Worm (Caenorhabditis elegans) whole organism, L4 larva: Measurements from ENCODE around the gene fax-1.

Experiments used
- D1046.2 ChIP-seq: fragments of 200-800 bp; sonication (Bioruptor generic); IDR thresholded peaks from 2 replicates; pipeline ENCODE4 v1.3.6; 2022; ENCODE audit warnings: missing genetic modification characterization, missing compliant biosample characterization
- F10B5.3 ChIP-seq: sonication (generic microtip); optimal IDR thresholded peaks from 2 replicates; lab custom pipeline; 2016; ENCODE audit warnings: mild to moderate bottlenecking, missing genetic modification characterization, missing compliant biosample characterization
- T20F7.1 ChIP-seq: fragments of 200-800 bp; sonication (Bioruptor generic); optimal IDR thresholded peaks from 2 replicates; lab custom pipeline; 2018; ENCODE audit warnings: mild to moderate bottlenecking, missing genetic modification characterization, missing compliant biosample characterization
- ceh-28 ChIP-seq: fragments of 150-350 bp; optimal IDR thresholded peaks from 2 replicates; lab custom pipeline; 2014; ENCODE audit warnings: missing biosample characterization, missing genetic modification reagents, missing genetic modification characterization
- ceh-44 ChIP-seq: fragments of 200-800 bp; sonication (Bioruptor generic); IDR thresholded peaks from 2 replicates; pipeline ENCODE4 v1.3.6; 2022; ENCODE audit warnings: missing genetic modification reagents, missing genetic modification characterization, missing compliant biosample characterization
- ceh-62 ChIP-seq: sonication (generic microtip); optimal IDR thresholded peaks from 2 replicates; lab custom pipeline; 2017; ENCODE audit warnings: missing biosample characterization, missing genetic modification characterization
- daf-16 ChIP-seq, 3 experiments: sonication (generic microtip); optimal IDR thresholded peaks; 2 replicates each; lab custom pipeline; 2016 to 2017; ENCODE audit warnings: missing genetic modification characterization in 3 of 3, missing genetic modification reagents in 3 of 3, mild to moderate bottlenecking in 2 of 3, missing compliant biosample characterization in 2 of 3, missing biosample characterization in 1 of 3, moderate library complexity in 1 of 3
- daf-19 ChIP-seq: fragments of 200-800 bp; sonication (Bioruptor generic); conservative IDR thresholded peaks from 2 replicates; pipeline ENCODE4 v1.3.6; 2022; ENCODE audit warnings: missing genetic modification characterization, missing compliant biosample characterization
- dmd-6 ChIP-seq: fragments of 200-800 bp; sonication (Bioruptor generic); IDR thresholded peaks from 2 replicates; pipeline ENCODE4 v1.3.6; 2022; ENCODE audit warnings: missing genetic modification reagents, missing genetic modification characterization, missing compliant biosample characterization
- dmd-8 ChIP-seq: fragments of 200-800 bp; sonication (Bioruptor generic); IDR thresholded peaks from 2 replicates; pipeline ENCODE4 v1.3.6; 2022; ENCODE audit warnings: missing genetic modification characterization, missing compliant biosample characterization
- dmd-9 ChIP-seq: fragments of 200-800 bp; sonication (Bioruptor generic); IDR thresholded peaks from 2 replicates; pipeline ENCODE4 v1.3.6; 2022; ENCODE audit warnings: missing genetic modification reagents, missing genetic modification characterization, missing compliant biosample characterization
- fkh-10 ChIP-seq: fragments of 150-350 bp; optimal IDR thresholded peaks from 2 replicates; lab custom pipeline; 2014; ENCODE audit warnings: missing biosample characterization, missing genetic modification reagents, missing genetic modification characterization
- hlh-30 ChIP-seq: sonication (generic microtip); optimal IDR thresholded peaks from 2 replicates; lab custom pipeline; 2017; ENCODE audit warnings: antibody characterized with exemption, mild to moderate bottlenecking, missing genetic modification characterization, missing compliant biosample characterization; ENCODE audit not compliant: insufficient read depth
- jun-1 ChIP-seq: fragments of 150-350 bp; optimal IDR thresholded peaks from 2 replicates; lab custom pipeline; 2014; ENCODE audit warnings: missing biosample characterization, missing genetic modification reagents, missing genetic modification characterization
- lin-38 ChIP-seq: fragments of 200-800 bp; sonication (Bioruptor generic); IDR thresholded peaks from 2 replicates; pipeline ENCODE4 v1.3.6; 2022; ENCODE audit warnings: missing genetic modification reagents, missing genetic modification characterization, missing compliant biosample characterization
- nhr-10 ChIP-seq: fragments of 150-350 bp; optimal IDR thresholded peaks from 2 replicates; lab custom pipeline; 2014; ENCODE audit warnings: missing biosample characterization, missing genetic modification characterization
- nhr-11 ChIP-seq: fragments of 150-350 bp; optimal IDR thresholded peaks from 2 replicates; lab custom pipeline; 2014; ENCODE audit warnings: missing biosample characterization, missing genetic modification characterization
- nhr-28 ChIP-seq: fragments of 150-350 bp; optimal IDR thresholded peaks from 2 replicates; lab custom pipeline; 2014; ENCODE audit warnings: missing biosample characterization, missing genetic modification characterization
- nhr-41 ChIP-seq: fragments of 200-800 bp; sonication (Bioruptor generic); IDR thresholded peaks from 2 replicates; pipeline ENCODE4 v1.3.6; 2022; ENCODE audit warnings: missing genetic modification reagents, missing genetic modification characterization, missing compliant biosample characterization
- nhr-76 ChIP-seq: fragments of 150-350 bp; optimal IDR thresholded peaks from 2 replicates; lab custom pipeline; 2014; ENCODE audit warnings: missing biosample characterization, missing genetic modification characterization
- pha-4 ChIP-seq, 2 experiments: fragments of 150-350 bp in 1 of 2; fragments of 200-800 bp in 1 of 2; sonication (Bioruptor generic) in 1 of 2; IDR thresholded peaks in 1 of 2; optimal IDR thresholded peaks in 1 of 2; 2 replicates each; pipeline versions ENCODE4 v1.3.6 to Lab custom; 2014 to 2022; ENCODE audit warnings: missing genetic modification characterization in 2 of 2, missing genetic modification reagents in 2 of 2, missing biosample characterization in 1 of 2, missing compliant biosample characterization in 1 of 2
- php-3 ChIP-seq: fragments of 200-800 bp; sonication (Bioruptor generic); IDR thresholded peaks from 2 replicates; pipeline ENCODE4 v1.3.6; 2022; ENCODE audit warnings: missing genetic modification reagents, missing genetic modification characterization, missing compliant biosample characterization
- pqm-1 ChIP-seq: sonication (generic microtip); optimal IDR thresholded peaks from 2 replicates; lab custom pipeline; 2017; ENCODE audit warnings: missing biosample characterization, missing genetic modification characterization
- sdz-12 ChIP-seq: fragments of 200-800 bp; sonication (Bioruptor generic); optimal IDR thresholded peaks from 2 replicates; lab custom pipeline; 2018; ENCODE audit warnings: mild to moderate bottlenecking, missing genetic modification characterization, missing compliant biosample characterization
- set-16 ChIP-seq: fragments of 200-800 bp; sonication (Bioruptor generic); IDR thresholded peaks from 2 replicates; pipeline ENCODE4 v1.3.6; 2022; ENCODE audit warnings: missing genetic modification reagents, missing genetic modification characterization, missing compliant biosample characterization
- snpc-1.2 ChIP-seq: fragments of 200-800 bp; sonication (Bioruptor generic); IDR thresholded peaks from 2 replicates; pipeline ENCODE4 v1.3.6; 2022; ENCODE audit warnings: missing genetic modification reagents, missing genetic modification characterization, missing compliant biosample characterization
- snpc-4 ChIP-seq: fragments of 150-350 bp; optimal IDR thresholded peaks from 2 replicates; lab custom pipeline; 2014; ENCODE audit warnings: missing biosample characterization, missing genetic modification characterization
- tag-97 ChIP-seq: fragments of 200-800 bp; sonication (Bioruptor generic); IDR thresholded peaks from 2 replicates; pipeline ENCODE4 v1.3.6; 2022; ENCODE audit warnings: missing genetic modification characterization, missing compliant biosample characterization
- tra-1 ChIP-seq: fragments of 200-800 bp; sonication (Bioruptor generic); IDR thresholded peaks from 2 replicates; pipeline ENCODE4 v1.3.6; 2022; ENCODE audit warnings: missing genetic modification reagents, missing genetic modification characterization, missing compliant biosample characterization
- unc-130 ChIP-seq: sonication (generic microtip); optimal IDR thresholded peaks from 2 replicates; lab custom pipeline; 2016; ENCODE audit warnings: missing genetic modification reagents, missing genetic modification characterization, missing compliant biosample characterization
- unc-39 ChIP-seq: sonication (generic microtip); optimal IDR thresholded peaks from 2 replicates; lab custom pipeline; 2017; ENCODE audit warnings: missing biosample characterization, missing genetic modification characterization
- unc-62 ChIP-seq, 3 experiments: fragments of 150-350 bp in 1 of 3; sonication (generic microtip); optimal IDR thresholded peaks in 2 of 3; peaks in 1 of 3; 1 replicate in 1 of 3; 2 replicates in 2 of 3; lab custom pipeline; 2014 to 2017; ENCODE audit warnings: missing biosample characterization in 3 of 3, missing genetic modification characterization in 3 of 3, missing genetic modification reagents in 3 of 3, missing genotype in 1 of 3
- ztf-7 ChIP-seq: fragments of 150-350 bp; optimal IDR thresholded peaks from 2 replicates; lab custom pipeline; 2014; ENCODE audit warnings: missing biosample characterization, missing genetic modification characterization

Gene fax-1

DNA sequence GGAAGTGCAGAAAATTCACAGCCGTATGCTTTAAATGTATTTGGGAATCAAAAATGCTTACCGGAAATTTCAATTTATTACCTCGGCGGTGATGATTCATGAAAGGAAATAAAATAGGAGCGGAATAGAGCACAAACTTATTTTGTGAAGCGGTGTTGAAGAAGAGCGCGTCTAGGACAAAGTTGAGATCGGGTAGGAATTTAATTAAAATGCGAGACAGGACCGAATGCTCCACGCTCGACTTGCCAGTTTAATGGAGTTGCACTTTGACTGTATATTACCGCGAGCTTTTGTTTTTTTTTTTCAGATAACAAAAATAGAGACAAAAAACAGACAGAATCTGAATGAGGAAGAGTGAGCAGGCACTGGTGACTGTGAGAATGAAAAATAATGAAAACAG, 14.5 kb downstream of the fax-1 start:
- no peak for TF ChIP-seq ceh-28
- TF ChIP-seq unc-62 (GFP tag; optimal IDR thresholded peaks at IDR 0.05 in 1 of 2; lab: Kevin White, UChicago), result peak in 1 of 2 experiments; percentile 81
- no peak for TF ChIP-seq unc-62 (tag; optimal IDR thresholded peaks at IDR 0.05; lab: Kevin White, UChicago)

DNA sequence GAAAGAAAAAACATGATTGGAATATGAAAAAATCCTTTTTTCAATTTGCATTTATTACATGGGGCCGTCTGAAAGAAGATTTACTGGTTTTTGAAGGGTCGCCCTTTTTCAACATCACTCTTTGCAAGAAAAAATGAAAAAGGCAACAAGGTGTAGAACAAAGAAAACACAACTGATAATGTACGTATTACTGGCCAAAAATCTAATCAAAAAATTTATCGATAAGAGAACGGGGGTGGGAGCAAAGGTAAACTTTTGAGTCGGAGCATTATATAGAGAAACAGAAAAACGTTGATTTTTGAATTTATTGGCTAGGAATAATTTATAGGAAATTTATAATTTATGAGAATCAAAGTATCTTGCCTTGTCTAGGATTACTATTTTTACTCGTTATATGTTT, 17.3 kb downstream of the fax-1 start:
- TF ChIP-seq ceh-62 (tag; lab: Kevin White, UChicago) (no peak), dmd-6 (GFP tag; lab: Robert Waterston, UW) (peak; percentile 23; the same call in 1 of the 2 replicates), unc-130 (GFP tag; lab: Kevin White, UChicago) (no peak), daf-16 (GFP tag; optimal IDR thresholded peaks at IDR 0.05; lab: Kevin White, UChicago) (no peak), daf-16 (tag; optimal IDR thresholded peaks at IDR 0.05; lab: Kevin White, UChicago) (peak; percentile 60), T20F7.1 (no peak), F10B5.3 (no peak), D1046.2 (GFP tag; lab: Robert Waterston, UW) (no peak), snpc-4 (no peak), tra-1 (GFP tag; lab: Robert Waterston, UW) (no peak), nhr-10 (tag; lab: Kevin White, UChicago) (no peak), nhr-28 (tag; lab: Kevin White, UChicago) (peak; percentile 39), unc-39 (tag; lab: Kevin White, UChicago) (no peak), dmd-8 (GFP tag; lab: Robert Waterston, UW) (no peak), tag-97 (GFP tag; lab: Robert Waterston, UW) (no peak), ceh-44 (no peak), nhr-76 (tag; lab: Kevin White, UChicago) (no peak), pqm-1 (tag; lab: Kevin White, UChicago) (peak; percentile 85)

DNA sequence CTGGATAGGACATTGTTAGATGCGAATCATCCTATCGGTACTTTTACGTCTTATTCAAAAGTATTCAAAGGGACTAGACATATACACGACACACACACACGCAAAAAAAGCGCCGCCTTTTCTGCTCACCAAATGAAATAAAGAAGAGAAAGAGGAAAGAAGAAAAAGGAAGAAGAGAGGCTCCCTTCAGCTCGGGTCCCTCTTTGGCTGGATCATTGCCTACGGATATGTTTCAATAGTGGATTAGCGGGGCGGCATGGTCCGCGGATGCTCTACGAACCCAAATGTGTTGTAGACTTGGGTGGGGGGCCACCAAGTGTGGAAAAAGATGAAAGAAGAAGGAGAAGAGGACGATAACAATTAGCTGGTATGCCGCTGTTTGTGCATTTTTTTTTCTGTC, 17.8 kb downstream of the fax-1 start:
- TF ChIP-seq set-16 (GFP tag; lab: Robert Waterston, UW), result peak; percentile 33; the same call in 1 of the 2 replicates
- no peak for TF ChIP-seq ceh-28

DNA sequence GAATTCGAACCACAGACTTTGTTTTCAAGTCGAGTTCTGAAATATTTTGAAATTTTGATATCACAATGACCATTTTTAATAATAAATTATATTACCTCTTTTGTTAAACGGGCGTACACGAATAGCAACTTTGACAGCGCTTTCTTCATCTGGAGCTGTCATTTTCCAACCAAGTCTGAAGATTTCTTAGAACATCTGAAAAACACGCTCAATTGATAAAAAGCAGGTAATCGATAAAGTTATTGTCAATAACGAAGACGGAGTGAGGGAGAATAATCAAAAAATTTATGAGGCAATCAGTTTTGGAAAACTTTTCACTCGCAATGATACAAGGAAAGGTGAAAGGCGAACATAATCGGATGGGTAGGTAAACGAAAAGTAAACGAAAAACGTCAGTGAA, 20.6 kb downstream of the fax-1 start, which contains the start of gene klp-4:
Gene klp-4, minus strand, starts transcription at position 201 of the 400 bp plus-strand sequence.
- TF ChIP-seq ztf-7 (no peak), unc-62 (GFP tag; optimal IDR thresholded peaks at IDR 0.05 in 1 of 2; lab: Kevin White, UChicago) (peak in 1 of 2 experiments; percentile 82), unc-62 (tag; optimal IDR thresholded peaks at IDR 0.05; lab: Kevin White, UChicago) (no peak), php-3 (no peak), daf-19 (GFP tag; lab: Robert Waterston, UW) (no peak), pha-4 (GFP tag; IDR thresholded peaks at IDR 0.05; lab: Robert Waterston, UW) (no peak), pha-4 (tag; optimal IDR thresholded peaks at IDR 0.05; lab: Kevin White, UChicago) (no peak), jun-1 (tag; lab: Kevin White, UChicago) (no peak), nhr-28 (tag; lab: Kevin White, UChicago) (no peak), snpc-4 (no peak), ceh-28 (no peak), pqm-1 (tag; lab: Kevin White, UChicago) (peak; percentile 6), daf-16 (GFP tag; optimal IDR thresholded peaks at IDR 0.05; lab: Kevin White, UChicago) (no peak), daf-16 (tag; optimal IDR thresholded peaks at IDR 0.05; lab: Kevin White, UChicago) (peak; percentile 63), hlh-30 (tag; lab: Kevin White, UChicago) (no peak), lin-38 (no peak), dmd-9 (GFP tag; lab: Robert Waterston, UW) (no peak), tra-1 (GFP tag; lab: Robert Waterston, UW) (no peak), unc-39 (tag; lab: Kevin White, UChicago) (no peak), fkh-10 (GFP tag; lab: Kevin White, UChicago) (no peak), dmd-6 (GFP tag; lab: Robert Waterston, UW) (no peak), snpc-1.2 (GFP tag; lab: Robert Waterston, UW) (no peak)

DNA sequence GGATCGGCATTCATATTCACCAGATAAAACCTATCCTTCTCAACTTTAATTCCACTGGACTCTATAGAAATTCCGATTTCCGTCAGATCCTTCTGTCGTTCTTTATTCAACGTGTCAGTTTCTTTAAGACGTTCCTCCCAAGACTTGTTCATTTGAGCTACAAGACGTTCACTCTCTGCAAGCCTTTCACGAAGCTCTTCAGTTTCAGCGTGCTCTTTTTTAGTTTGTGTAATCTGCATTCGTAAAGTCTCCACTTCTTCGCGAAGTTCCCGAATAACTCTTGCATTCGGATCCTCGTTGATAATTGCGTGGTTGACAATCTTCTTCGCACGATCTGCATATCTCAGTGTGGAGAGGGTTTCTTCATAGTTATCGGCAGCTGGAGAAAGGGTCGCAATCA, 22.4 kb downstream of the fax-1 start:
- TF ChIP-seq unc-62 (GFP tag; optimal IDR thresholded peaks at IDR 0.05 in 1 of 2; lab: Kevin White, UChicago) (peak in 1 of 2 experiments; percentile 95), unc-62 (tag; optimal IDR thresholded peaks at IDR 0.05; lab: Kevin White, UChicago) (no peak), nhr-11 (tag; lab: Kevin White, UChicago) (no peak), nhr-41 (GFP tag; lab: Robert Waterston, UW) (no peak), ceh-62 (tag; lab: Kevin White, UChicago) (no peak), sdz-12 (GFP tag; lab: Kevin White, UChicago) (no peak)
